Comparison of ENCODE assay signal across 4 fruit fly cellular contexts in genomic region chr3L:12530044-12530443, dm6.
TF ChIP-seq lines count a peak whose summit lies in the region.

Gene nst, minus strand, starts transcription at chr3L:12530171.

- peak; percentile 29 for TF ChIP-seq CTCF in whole organism, embryonic (GFP tag; optimal IDR thresholded peaks at IDR 0.05; lab: Kevin White, UChicago)

TF ChIP-seq in whole organism, adult, 20 proteins besides CTCF, POLR2A, EP300 and RAD21:
- TF ChIP-seq bab1 (GFP tag; optimal IDR thresholded peaks at IDR 0.05; lab: Kevin White, UChicago) = peak; percentile 21
- no peak for TF ChIP-seq Crg-1 (GFP tag; optimal IDR thresholded peaks at IDR 0.05; lab: Kevin White, UChicago)
- peak; percentile 22 for TF ChIP-seq tj (GFP tag; optimal IDR thresholded peaks at IDR 0.05; lab: Kevin White, UChicago)
- TF ChIP-seq Mnt (GFP tag; optimal IDR thresholded peaks at IDR 0.05; lab: Kevin White, UChicago) = no peak

TF ChIP-seq in whole organism, embryonic, 481 proteins besides CTCF, POLR2A, EP300 and RAD21 (continues in another document):
- no peak for TF ChIP-seq CG3065 (GFP tag; optimal IDR thresholded peaks at IDR 0.05; lab: Kevin White, UChicago)
- TF ChIP-seq CG17385 (GFP tag; optimal IDR thresholded peaks at IDR 0.05; lab: Kevin White, UChicago) = no peak
- no peak for TF ChIP-seq dpn (GFP tag; optimal IDR thresholded peaks at IDR 0.05; lab: Kevin White, UChicago)
- no peak for TF ChIP-seq CG2129 (GFP tag; IDR thresholded peaks at IDR 0.05; lab: Robert Waterston, UW; ENCODE audit: partially characterized antibody)
- no peak for TF ChIP-seq Oaz (GFP tag; IDR thresholded peaks at IDR 0.05; lab: Robert Waterston, UW)
- TF ChIP-seq gro (GFP tag; optimal IDR thresholded peaks at IDR 0.05; lab: Kevin White, UChicago) = no peak
- no peak for TF ChIP-seq fd64A (GFP tag; optimal IDR thresholded peaks at IDR 0.05; lab: Kevin White, UChicago)
- no peak for TF ChIP-seq CG12942 (GFP tag; optimal IDR thresholded peaks at IDR 0.05; lab: Kevin White, UChicago)
- no peak for TF ChIP-seq zen2 (GFP tag; IDR thresholded peaks at IDR 0.05; lab: Robert Waterston, UW; ENCODE audit: partially characterized antibody)
- no peak for TF ChIP-seq B-H1 (GFP tag; IDR thresholded peaks at IDR 0.05; lab: Robert Waterston, UW)
- no peak for TF ChIP-seq nom (GFP tag; optimal IDR thresholded peaks at IDR 0.05; lab: Kevin White, UChicago)
- no peak for TF ChIP-seq dmrt99B (tag; optimal IDR thresholded peaks at IDR 0.05; lab: Kevin White, UChicago)
- TF ChIP-seq CG14710 (tag; optimal IDR thresholded peaks at IDR 0.05; lab: Kevin White, UChicago) = peak; percentile 30
- TF ChIP-seq CG2889 (GFP tag; IDR thresholded peaks at IDR 0.05; lab: Robert Waterston, UW) = no peak
- no peak for TF ChIP-seq CG10979 (tag; optimal IDR thresholded peaks at IDR 0.05; lab: Kevin White, UChicago)
- TF ChIP-seq kah (GFP tag; optimal IDR thresholded peaks at IDR 0.05; lab: Kevin White, UChicago) = no peak
- TF ChIP-seq CG10959 (GFP tag; IDR thresholded peaks at IDR 0.05; lab: Robert Waterston, UW) = no peak
- no peak for TF ChIP-seq cg (GFP tag; optimal IDR thresholded peaks at IDR 0.05; lab: Kevin White, UChicago)
- TF ChIP-seq ttk (GFP tag; IDR thresholded peaks at IDR 0.05; lab: Robert Waterston, UW) = no peak
- no peak for TF ChIP-seq Hsf (GFP tag; optimal IDR thresholded peaks at IDR 0.05; lab: Kevin White, UChicago)
- no peak for TF ChIP-seq dmrt11E (tag; optimal IDR thresholded peaks at IDR 0.05; lab: Kevin White, UChicago)
- no peak for TF ChIP-seq luna (GFP tag; optimal IDR thresholded peaks at IDR 0.05; lab: Kevin White, UChicago)
- TF ChIP-seq CG3726 (GFP tag; IDR thresholded peaks at IDR 0.05; lab: Robert Waterston, UW) = no peak
- TF ChIP-seq CG11695 (GFP tag; IDR thresholded peaks at IDR 0.05; lab: Robert Waterston, UW) = no peak
- TF ChIP-seq CG8924 (tag; optimal IDR thresholded peaks at IDR 0.05; lab: Kevin White, UChicago) = no peak
- no peak for TF ChIP-seq CG2120 (GFP tag; optimal IDR thresholded peaks at IDR 0.05; lab: Kevin White, UChicago)
- no peak for TF ChIP-seq Ada2b (GFP tag; IDR thresholded peaks at IDR 0.05; lab: Robert Waterston, UW)
- no peak for TF ChIP-seq CG7987 (GFP tag; optimal IDR thresholded peaks at IDR 0.05; lab: Kevin White, UChicago)
- no peak for TF ChIP-seq CG3163 (GFP tag; optimal IDR thresholded peaks at IDR 0.05; lab: Kevin White, UChicago)
- TF ChIP-seq zf30C (GFP tag; optimal IDR thresholded peaks at IDR 0.05; lab: Kevin White, UChicago) = no peak
- no peak for TF ChIP-seq CG1602 (GFP tag; optimal IDR thresholded peaks at IDR 0.05; lab: Kevin White, UChicago)

TF ChIP-seq in whole organism, prepupa, 60 proteins besides CTCF, POLR2A, EP300 and RAD21:
- TF ChIP-seq esn (GFP tag; optimal IDR thresholded peaks at IDR 0.05; lab: Kevin White, UChicago) (peak; percentile 24), lz (GFP tag; optimal IDR thresholded peaks at IDR 0.05; lab: Kevin White, UChicago) (peak; percentile 7), CG6792 (GFP tag; optimal IDR thresholded peaks at IDR 0.05; lab: Kevin White, UChicago) (no peak), Met (GFP tag; optimal IDR thresholded peaks at IDR 0.05; lab: Kevin White, UChicago) (peak; percentile 18), svp (GFP tag; lab: Kevin White, UChicago) (peak; percentile 87), CG32006 (GFP tag; optimal IDR thresholded peaks at IDR 0.05; lab: Kevin White, UChicago) (no peak), acj6 (GFP tag; optimal IDR thresholded peaks at IDR 0.05; lab: Kevin White, UChicago) (peak; percentile 2), CG1621 (tag; optimal IDR thresholded peaks at IDR 0.05; lab: Kevin White, UChicago) (peak; percentile 90), OdsH (GFP tag; optimal IDR thresholded peaks at IDR 0.05; lab: Kevin White, UChicago) (peak; percentile 3), Eip78C (GFP tag; lab: Kevin White, UChicago) (peak; percentile 48)

TF ChIP-seq in whole organism, wandering third instar larva, 38 proteins besides CTCF, POLR2A, EP300 and RAD21:
- peak; percentile 11 for TF ChIP-seq h (GFP tag; optimal IDR thresholded peaks at IDR 0.05; lab: Kevin White, UChicago)
- peak; percentile 21 for TF ChIP-seq Sp1 (GFP tag; optimal IDR thresholded peaks at IDR 0.05; lab: Kevin White, UChicago)
- TF ChIP-seq OdsH (GFP tag; optimal IDR thresholded peaks at IDR 0.05; lab: Kevin White, UChicago) = no peak
- no peak for TF ChIP-seq CG9705 (GFP tag; optimal IDR thresholded peaks at IDR 0.05; lab: Kevin White, UChicago)
- no peak for TF ChIP-seq Rel (GFP tag; optimal IDR thresholded peaks at IDR 0.05; lab: Kevin White, UChicago)
- TF ChIP-seq Rel (tag; optimal IDR thresholded peaks at IDR 0.05; lab: Kevin White, UChicago) = peak; percentile 63
- TF ChIP-seq CG32264 (GFP tag; optimal IDR thresholded peaks at IDR 0.05; lab: Kevin White, UChicago) = no peak
